Worm (Caenorhabditis elegans): ENCODE results near the gene tsp-9.

DNA sequence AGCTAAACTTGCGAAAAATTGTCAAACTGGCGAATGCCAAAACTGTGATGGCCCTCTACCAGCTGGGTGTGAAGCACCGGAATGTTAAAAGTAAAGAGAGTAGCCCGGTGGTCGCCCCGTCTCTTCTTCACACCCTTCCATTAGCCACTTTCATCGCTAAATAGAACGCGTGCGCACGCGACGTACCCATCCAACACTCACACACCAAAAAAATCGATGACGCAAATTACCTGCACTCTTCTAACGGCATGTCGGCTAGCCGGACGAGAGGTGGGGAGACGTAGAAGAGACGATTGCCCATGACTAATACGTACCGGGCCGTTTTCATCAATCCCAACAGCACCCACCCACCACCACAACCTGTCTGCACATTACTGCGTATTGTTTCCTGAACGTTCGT is 1.6 kb upstream of the tsp-9 start:
- no peak for TF ChIP-seq him-1 (tag; optimal IDR thresholded peaks at IDR 0.05)
- TF ChIP-seq dao-5 (tag; optimal IDR thresholded peaks at IDR 0.05), result no peak
- TF ChIP-seq W03F9.2 (tag; optimal IDR thresholded peaks at IDR 0.05), result no peak
